Comparison of ENCODE assay signal across 1 fruit fly cellular context in genomic region chr3R:24130080-24130479, dm6.
TF ChIP-seq lines count a peak whose summit lies in the region.

GatB (minus strand) TSS chr3R:24130255.
Tsc1 (plus strand) TSS chr3R:24130307.

TF ChIP-seq in whole organism, embryonic, 481 proteins besides CTCF, POLR2A, EP300 and RAD21 (continued from another document):
- TF ChIP-seq lov (optimal IDR thresholded peaks at IDR 0.05; lab: Kevin White, UChicago), result no peak
- TF ChIP-seq lov (GFP tag; IDR thresholded peaks at IDR 0.05; lab: Robert Waterston, UW), result no peak
- TF ChIP-seq dmrt99B (tag; optimal IDR thresholded peaks at IDR 0.05; lab: Kevin White, UChicago), result no peak
- TF ChIP-seq CG32767 (GFP tag; IDR thresholded peaks at IDR 0.05; lab: Robert Waterston, UW), result no peak
- TF ChIP-seq esg (GFP tag; conservative IDR thresholded peaks at IDR 0.05; lab: Robert Waterston, UW), result no peak
- no peak for TF ChIP-seq Chrac-16 (GFP tag; optimal IDR thresholded peaks at IDR 0.05; lab: Kevin White, UChicago)
- TF ChIP-seq disco-r (GFP tag; optimal IDR thresholded peaks at IDR 0.05; lab: Kevin White, UChicago), result no peak
- TF ChIP-seq zen2 (GFP tag; IDR thresholded peaks at IDR 0.05; lab: Robert Waterston, UW; ENCODE audit: partially characterized antibody), result no peak
- no peak for TF ChIP-seq CG6683 (GFP tag; optimal IDR thresholded peaks at IDR 0.05; lab: Kevin White, UChicago)
- TF ChIP-seq fu2 (GFP tag; optimal IDR thresholded peaks at IDR 0.05; lab: Kevin White, UChicago), result no peak
- TF ChIP-seq gem (tag; optimal IDR thresholded peaks at IDR 0.05; lab: Kevin White, UChicago), result no peak
- TF ChIP-seq CG6272 (GFP tag; IDR thresholded peaks at IDR 0.05; lab: Robert Waterston, UW), result no peak
- no peak for TF ChIP-seq pb (GFP tag; optimal IDR thresholded peaks at IDR 0.05; lab: Kevin White, UChicago)
- TF ChIP-seq Sin3A (optimal IDR thresholded peaks at IDR 0.05; lab: Kevin White, UChicago), result peak; percentile 61
- no peak for TF ChIP-seq Asciz (GFP tag; optimal IDR thresholded peaks at IDR 0.05; lab: Kevin White, UChicago)
- no peak for TF ChIP-seq zen (tag; optimal IDR thresholded peaks at IDR 0.05; lab: Kevin White, UChicago)
- TF ChIP-seq Dad (GFP tag; optimal IDR thresholded peaks at IDR 0.05; lab: Kevin White, UChicago), result no peak
- no peak for TF ChIP-seq CG17829 (tag; optimal IDR thresholded peaks at IDR 0.05; lab: Kevin White, UChicago)
- TF ChIP-seq rib (GFP tag; IDR thresholded peaks at IDR 0.05; lab: Robert Waterston, UW), result 0 out of 2 replicates have a peak, but pooled peaks have one; percentile 21
- TF ChIP-seq ato (GFP tag; IDR thresholded peaks at IDR 0.05; lab: Robert Waterston, UW; ENCODE audit: partially characterized antibody), result no peak
- TF ChIP-seq gsb (GFP tag; IDR thresholded peaks at IDR 0.05; lab: Robert Waterston, UW), result no peak
- TF ChIP-seq Sox100B (GFP tag; optimal IDR thresholded peaks at IDR 0.05; lab: Kevin White, UChicago), result no peak
- TF ChIP-seq Hr78 (GFP tag; optimal IDR thresholded peaks at IDR 0.05; lab: Kevin White, UChicago), result no peak
- peak; percentile 65 for TF ChIP-seq stwl (tag; optimal IDR thresholded peaks at IDR 0.05; lab: Kevin White, UChicago)
- no peak for TF ChIP-seq CG10565 (GFP tag; optimal IDR thresholded peaks at IDR 0.05; lab: Kevin White, UChicago)
- TF ChIP-seq CG7745 (tag; optimal IDR thresholded peaks at IDR 0.05; lab: Kevin White, UChicago), result no peak
- no peak for TF ChIP-seq CG7357 (GFP tag; IDR thresholded peaks at IDR 0.05; lab: Robert Waterston, UW)
- TF ChIP-seq CG10366 (GFP tag; IDR thresholded peaks at IDR 0.05; lab: Robert Waterston, UW), result no peak
- no peak for TF ChIP-seq CoRest (tag; optimal IDR thresholded peaks at IDR 0.05; lab: Kevin White, UChicago)
- no peak for TF ChIP-seq bsh (GFP tag; optimal IDR thresholded peaks at IDR 0.05; lab: Kevin White, UChicago)
- no peak for TF ChIP-seq ab (GFP tag; optimal IDR thresholded peaks at IDR 0.05; lab: Kevin White, UChicago)
- TF ChIP-seq trem (tag; optimal IDR thresholded peaks at IDR 0.05; lab: Kevin White, UChicago), result peak; percentile 48
- TF ChIP-seq CG15073 (GFP tag; optimal IDR thresholded peaks at IDR 0.05; lab: Kevin White, UChicago), result no peak
- TF ChIP-seq CG12744 (GFP tag; optimal IDR thresholded peaks at IDR 0.05; lab: Kevin White, UChicago), result no peak
- TF ChIP-seq Side (GFP tag; optimal IDR thresholded peaks at IDR 0.05; lab: Kevin White, UChicago), result no peak
- TF ChIP-seq CG32772 (GFP tag; IDR thresholded peaks at IDR 0.05; lab: Robert Waterston, UW), result no peak
- no peak for TF ChIP-seq ind (GFP tag; optimal IDR thresholded peaks at IDR 0.05; lab: Kevin White, UChicago)
- peak; percentile 53 for TF ChIP-seq CG3995 (GFP tag; optimal IDR thresholded peaks at IDR 0.05; lab: Kevin White, UChicago)
- no peak for TF ChIP-seq stc (GFP tag; IDR thresholded peaks at IDR 0.05; lab: Robert Waterston, UW)
- TF ChIP-seq CG5245 (GFP tag; optimal IDR thresholded peaks at IDR 0.05; lab: Kevin White, UChicago), result no peak
- TF ChIP-seq crp (GFP tag; optimal IDR thresholded peaks at IDR 0.05; lab: Kevin White, UChicago), result peak; percentile 67 to 95
- TF ChIP-seq gro (GFP tag; optimal IDR thresholded peaks at IDR 0.05; lab: Kevin White, UChicago), result no peak
- no peak for TF ChIP-seq dati (GFP tag; IDR thresholded peaks at IDR 0.05; lab: Robert Waterston, UW)
- TF ChIP-seq Sry-β (GFP tag; optimal IDR thresholded peaks at IDR 0.05; lab: Kevin White, UChicago), result no peak
- TF ChIP-seq CG31441 (GFP tag; IDR thresholded peaks at IDR 0.05; lab: Robert Waterston, UW), result no peak
- TF ChIP-seq CG34224 (GFP tag; IDR thresholded peaks at IDR 0.05; lab: Robert Waterston, UW; ENCODE audit: partially characterized antibody), result no peak; the same call in 2 of the 3 replicates
- no peak for TF ChIP-seq CG32532 (GFP tag; IDR thresholded peaks at IDR 0.05; lab: Robert Waterston, UW)
- TF ChIP-seq Xrp1 (GFP tag; IDR thresholded peaks at IDR 0.05; lab: Robert Waterston, UW), result no peak
- TF ChIP-seq bigmax (GFP tag; optimal IDR thresholded peaks at IDR 0.05; lab: Kevin White, UChicago), result peak; percentile 82
- no peak for TF ChIP-seq h (optimal IDR thresholded peaks at IDR 0.05; lab: Kevin White, UChicago)
- TF ChIP-seq BEAF-32 (GFP tag; optimal IDR thresholded peaks at IDR 0.05; lab: Kevin White, UChicago), result peak; percentile 59
- no peak for TF ChIP-seq Dip2 (GFP tag; IDR thresholded peaks at IDR 0.05; lab: Robert Waterston, UW)
- peak; percentile 50; the same call in 1 of the 2 replicates for TF ChIP-seq bbx (GFP tag; IDR thresholded peaks at IDR 0.05; lab: Robert Waterston, UW; ENCODE audit: partially characterized antibody)
- no peak for TF ChIP-seq pros (GFP tag; optimal IDR thresholded peaks at IDR 0.05; lab: Kevin White, UChicago)
- no peak for TF ChIP-seq dpn (GFP tag; optimal IDR thresholded peaks at IDR 0.05; lab: Kevin White, UChicago)
- TF ChIP-seq CG3407 (GFP tag; optimal IDR thresholded peaks at IDR 0.05; lab: Kevin White, UChicago), result no peak
- TF ChIP-seq NfI (GFP tag; optimal IDR thresholded peaks at IDR 0.05; lab: Kevin White, UChicago), result no peak
- TF ChIP-seq CG3726 (GFP tag; IDR thresholded peaks at IDR 0.05; lab: Robert Waterston, UW), result no peak
- no peak for TF ChIP-seq ro (GFP tag; IDR thresholded peaks at IDR 0.05; lab: Robert Waterston, UW)
- no peak; the same call in 1 of the 2 replicates for TF ChIP-seq CG42726 (GFP tag; IDR thresholded peaks at IDR 0.05; lab: Robert Waterston, UW; ENCODE audit: partially characterized antibody)
- no peak for TF ChIP-seq GATAe (GFP tag; conservative IDR thresholded peaks at IDR 0.05; lab: Robert Waterston, UW)
- no peak for TF ChIP-seq CG17802 (tag; optimal IDR thresholded peaks at IDR 0.05; lab: Kevin White, UChicago)
- no peak for TF ChIP-seq jumu (GFP tag; optimal IDR thresholded peaks at IDR 0.05; lab: Kevin White, UChicago)
- no peak for TF ChIP-seq CG11695 (GFP tag; IDR thresholded peaks at IDR 0.05; lab: Robert Waterston, UW)
- no peak for TF ChIP-seq CG8290 (GFP tag; optimal IDR thresholded peaks at IDR 0.05; lab: Kevin White, UChicago)
- TF ChIP-seq CG8290 (tag; optimal IDR thresholded peaks at IDR 0.05; lab: Kevin White, UChicago), result no peak
- peak; percentile 74 for TF ChIP-seq pzg (GFP tag; optimal IDR thresholded peaks at IDR 0.05; lab: Kevin White, UChicago)
- no peak for TF ChIP-seq Lim3 (GFP tag; IDR thresholded peaks at IDR 0.05; lab: Robert Waterston, UW)
- no peak for TF ChIP-seq CG2875 (GFP tag; optimal IDR thresholded peaks at IDR 0.05; lab: Kevin White, UChicago)
- TF ChIP-seq CG1792 (GFP tag; optimal IDR thresholded peaks at IDR 0.05; lab: Kevin White, UChicago), result no peak
- no peak for TF ChIP-seq pita (GFP tag; optimal IDR thresholded peaks at IDR 0.05; lab: Kevin White, UChicago)
- no peak for TF ChIP-seq Lhr (GFP tag; optimal IDR thresholded peaks at IDR 0.05; lab: Kevin White, UChicago)
- no peak for TF ChIP-seq sqz (GFP tag; optimal IDR thresholded peaks at IDR 0.05; lab: Kevin White, UChicago)
- no peak for TF ChIP-seq D19A (tag; optimal IDR thresholded peaks at IDR 0.05; lab: Kevin White, UChicago)
- TF ChIP-seq knrl (GFP tag; IDR thresholded peaks at IDR 0.05; lab: Robert Waterston, UW; ENCODE audit: partially characterized antibody), result peak; percentile 38; the same call in 1 of the 3 replicates
- no peak for TF ChIP-seq Max (GFP tag; optimal IDR thresholded peaks at IDR 0.05; lab: Kevin White, UChicago)
- TF ChIP-seq Dek (tag; optimal IDR thresholded peaks at IDR 0.05; lab: Kevin White, UChicago), result no peak
- TF ChIP-seq Hr3 (GFP tag; optimal IDR thresholded peaks at IDR 0.05; lab: Kevin White, UChicago), result no peak
- TF ChIP-seq Hey (tag; optimal IDR thresholded peaks at IDR 0.05; lab: Kevin White, UChicago), result no peak
- TF ChIP-seq fd3F (GFP tag; optimal IDR thresholded peaks at IDR 0.05; lab: Kevin White, UChicago), result no peak
- no peak for TF ChIP-seq CG10321 (GFP tag; IDR thresholded peaks at IDR 0.05; lab: Robert Waterston, UW)
- TF ChIP-seq CG7556 (GFP tag; optimal IDR thresholded peaks at IDR 0.05; lab: Kevin White, UChicago), result no peak
- TF ChIP-seq Awh (GFP tag; IDR thresholded peaks at IDR 0.05; lab: Robert Waterston, UW), result no peak
- TF ChIP-seq ems (GFP tag; optimal IDR thresholded peaks at IDR 0.05; lab: Kevin White, UChicago), result no peak
- peak; percentile 98 for TF ChIP-seq MBD-R2 (GFP tag; IDR thresholded peaks at IDR 0.05; lab: Robert Waterston, UW)
- no peak for TF ChIP-seq Mrtf (GFP tag; IDR thresholded peaks at IDR 0.05; lab: Robert Waterston, UW)
- TF ChIP-seq ranshi (GFP tag; IDR thresholded peaks at IDR 0.05; lab: Robert Waterston, UW), result no peak
- TF ChIP-seq ttk (GFP tag; IDR thresholded peaks at IDR 0.05; lab: Robert Waterston, UW), result no peak
- no peak for TF ChIP-seq z (GFP tag; IDR thresholded peaks at IDR 0.05; lab: Robert Waterston, UW)
- TF ChIP-seq CG43689 (GFP tag; IDR thresholded peaks at IDR 0.05; lab: Robert Waterston, UW), result no peak
- no peak for TF ChIP-seq CG6813 (GFP tag; optimal IDR thresholded peaks at IDR 0.05; lab: Kevin White, UChicago)
- no peak for TF ChIP-seq schlank (tag; optimal IDR thresholded peaks at IDR 0.05; lab: Kevin White, UChicago)
- TF ChIP-seq gce (GFP tag; IDR thresholded peaks at IDR 0.05; lab: Robert Waterston, UW), result no peak
